Fruit fly (Drosophila melanogaster) whole organism, pupa: ENCODE data around the gene Sys1.

Source experiments
- CG10348 ChIP-seq: fragments of 200-800 bp; sonication (Bioruptor generic); IDR thresholded peaks from 2 replicates; pipeline ENCODE4 v1.3.6; 2022; ENCODE audit warnings: missing biosample characterization, missing genetic modification characterization
- CG12605 ChIP-seq: fragments of 200-800 bp; sonication (Bioruptor generic); IDR thresholded peaks from 2 replicates; pipeline ENCODE4 v1.3.6; 2022; ENCODE audit warnings: missing biosample characterization, missing genetic modification characterization
- CG13204 ChIP-seq: fragments of 200-800 bp; sonication (Bioruptor generic); optimal IDR thresholded peaks from 2 replicates; lab custom pipeline; 2018; ENCODE audit warnings: missing biosample characterization, mild to moderate bottlenecking, missing genetic modification characterization, moderate library complexity
- CG14655 ChIP-seq: fragments of 200-800 bp; sonication (Bioruptor generic); optimal IDR thresholded peaks from 3 replicates; lab custom pipeline; 2017; ENCODE audit warnings: mild to moderate bottlenecking, missing biosample characterization, missing genetic modification reagents, missing genetic modification characterization
- CG15710 ChIP-seq: fragments of 200-800 bp; sonication (Bioruptor generic); optimal IDR thresholded peaks from 2 replicates; lab custom pipeline; 2018; ENCODE audit warnings: missing biosample characterization, mild to moderate bottlenecking, missing genetic modification characterization, moderate library complexity
- CG17806 ChIP-seq: fragments of 200-800 bp; sonication (Bioruptor generic); optimal IDR thresholded peaks from 2 replicates; lab custom pipeline; 2018; ENCODE audit warnings: missing biosample characterization, mild to moderate bottlenecking, missing genetic modification characterization, moderate library complexity
- CG32121 ChIP-seq: fragments of 200-800 bp; sonication (Bioruptor generic); IDR thresholded peaks from 2 replicates; pipeline ENCODE4 v1.3.6; 2022; ENCODE audit warnings: missing biosample characterization, missing genetic modification characterization
- CG34367 ChIP-seq: fragments of 200-800 bp; sonication (Bioruptor generic); optimal IDR thresholded peaks from 2 replicates; lab custom pipeline; 2018; ENCODE audit warnings: missing biosample characterization, mild to moderate bottlenecking, missing genetic modification characterization
- CG4496 ChIP-seq: fragments of 200-800 bp; sonication (Bioruptor generic); IDR thresholded peaks from 3 replicates; pipeline ENCODE4 v1.3.6; 2022; ENCODE audit warnings: missing biosample characterization, missing genetic modification characterization
- CG8159 ChIP-seq: fragments of 200-800 bp; sonication (Bioruptor generic); optimal IDR thresholded peaks from 3 replicates; lab custom pipeline; 2018; ENCODE audit warnings: missing biosample characterization, mild to moderate bottlenecking, missing genetic modification characterization, moderate library complexity
- CG8301 ChIP-seq: fragments of 200-800 bp; sonication (Bioruptor generic); optimal IDR thresholded peaks from 2 replicates; lab custom pipeline; 2018; ENCODE audit warnings: missing biosample characterization, mild to moderate bottlenecking, missing genetic modification characterization
- CG9948 ChIP-seq: fragments of 200-800 bp; sonication (Bioruptor generic); optimal IDR thresholded peaks from 2 replicates; lab custom pipeline; 2018; ENCODE audit warnings: missing biosample characterization, mild to moderate bottlenecking, missing genetic modification characterization, moderate library complexity
- D1 ChIP-seq: fragments of 200-800 bp; sonication (Bioruptor generic); optimal IDR thresholded peaks from 2 replicates; lab custom pipeline; 2018; ENCODE audit warnings: missing biosample characterization, mild to moderate bottlenecking, missing genetic modification characterization, moderate library complexity
- EcR ChIP-seq: fragments of 200-800 bp; sonication (Bioruptor generic); optimal IDR thresholded peaks from 3 replicates; lab custom pipeline; 2019; ENCODE audit warnings: missing biosample characterization, missing genetic modification characterization, mild to moderate bottlenecking, moderate library complexity, missing genetic modification reagents
- Ets98B ChIP-seq: fragments of 200-800 bp; sonication (Bioruptor generic); IDR thresholded peaks from 2 replicates; pipeline ENCODE4 v1.3.6; 2022; ENCODE audit warnings: missing biosample characterization, missing genetic modification characterization
- Pif1A ChIP-seq: fragments of 200-800 bp; sonication (Bioruptor generic); optimal IDR thresholded peaks from 3 replicates; lab custom pipeline; 2016; ENCODE audit warnings: missing biosample characterization, missing genetic modification characterization
- Pif1B ChIP-seq: fragments of 200-800 bp; sonication (Bioruptor generic); optimal IDR thresholded peaks from 3 replicates; lab custom pipeline; 2016; ENCODE audit warnings: missing biosample characterization, missing genetic modification characterization
- Snoo ChIP-seq: fragments of 200-800 bp; sonication (Bioruptor generic); optimal IDR thresholded peaks from 3 replicates; lab custom pipeline; 2017; ENCODE audit warnings: missing biosample characterization, mild to moderate bottlenecking, missing genetic modification characterization, inconsistent platforms
- fd96Ca ChIP-seq: fragments of 200-800 bp; sonication (Bioruptor generic); IDR thresholded peaks from 3 replicates; pipeline ENCODE4 v1.3.6; 2022; ENCODE audit warnings: missing biosample characterization, missing genetic modification characterization
- gl ChIP-seq: fragments of 200-800 bp; sonication (Bioruptor generic); optimal IDR thresholded peaks from 2 replicates; lab custom pipeline; 2018; ENCODE audit warnings: missing biosample characterization, mild to moderate bottlenecking, missing genetic modification characterization
- rn ChIP-seq: fragments of 200-800 bp; sonication (Bioruptor generic); IDR thresholded peaks from 2 replicates; pipeline ENCODE4 v1.3.6; 2022; ENCODE audit warnings: missing biosample characterization, missing genetic modification characterization

Gene Sys1

dm6 chr3R:8670529-8671491, 18.2 kb downstream of the Sys1 start, which contains the start of gene p:
p (minus strand) TSS chr3R:8670684.
- TF ChIP-seq Pif1A (GFP tag; lab: Kevin White, UChicago) (peak; percentile 37), CG8159 (tag; lab: Kevin White, UChicago) (peak; percentile 58), EcR (no peak), D1 (tag; lab: Kevin White, UChicago) (peak; percentile 17), CG10348 (no peak), CG12605 (peak; percentile 50; the same call in 1 of the 2 replicates), CG8301 (tag; lab: Kevin White, UChicago) (peak; percentile 49), CG4496 (GFP tag; lab: Robert Waterston, UW) (peak; percentile 42; the same call in 1 of the 3 replicates), Snoo (no peak), CG34367 (tag; lab: Kevin White, UChicago) (peak; percentile 40), CG14655 (GFP tag; lab: Kevin White, UChicago) (peak; percentile 53), CG13204 (GFP tag; lab: Kevin White, UChicago) (no peak), gl (peak; percentile 20), rn (GFP tag; lab: Robert Waterston, UW) (no peak), Pif1B (GFP tag; lab: Kevin White, UChicago) (peak; percentile 16), fd96Ca (no peak), CG15710 (peak; percentile 46), Ets98B (GFP tag; lab: Robert Waterston, UW) (peak; percentile 56), CG9948 (peak; percentile 46), CG32121 (GFP tag; lab: Robert Waterston, UW) (no peak), CG17806 (tag; lab: Kevin White, UChicago) (peak; percentile 49)
- TF ChIP-seq, all 21 proteins: peak for 14

dm6 chr3R:8673803-8674234, 21.2 kb downstream of the Sys1 start, which contains the start of gene mRpL19:
mRpL19 (plus strand) TSS chr3R:8674109.
- no peak for TF ChIP-seq Snoo
- TF ChIP-seq CG12605, result no peak
- no peak for TF ChIP-seq fd96Ca
- TF ChIP-seq gl, result no peak
- no peak for TF ChIP-seq CG14655 (GFP tag; lab: Kevin White, UChicago)
- no peak for TF ChIP-seq CG8301 (tag; lab: Kevin White, UChicago)
- no peak for TF ChIP-seq EcR
- TF ChIP-seq D1 (tag; lab: Kevin White, UChicago), result no peak
- TF ChIP-seq CG17806 (tag; lab: Kevin White, UChicago), result peak; percentile 31
- no peak for TF ChIP-seq Ets98B (GFP tag; lab: Robert Waterston, UW)
- TF ChIP-seq CG34367 (tag; lab: Kevin White, UChicago), result no peak
- TF ChIP-seq CG15710, result peak; percentile 27
- TF ChIP-seq Pif1A (GFP tag; lab: Kevin White, UChicago), result no peak
- TF ChIP-seq CG10348, result no peak
- TF ChIP-seq rn (GFP tag; lab: Robert Waterston, UW), result no peak
- peak; percentile 34; the same call in 1 of the 2 replicates for TF ChIP-seq CG32121 (GFP tag; lab: Robert Waterston, UW)
- TF ChIP-seq CG4496 (GFP tag; lab: Robert Waterston, UW), result no peak
- no peak for TF ChIP-seq Pif1B (GFP tag; lab: Kevin White, UChicago)
- no peak for TF ChIP-seq CG13204 (GFP tag; lab: Kevin White, UChicago)
- TF ChIP-seq CG9948, result peak; percentile 16
- peak; percentile 25 for TF ChIP-seq CG8159 (tag; lab: Kevin White, UChicago)

dm6 chr3R:8676560-8677000, 24.0 kb downstream of the Sys1 start, which contains the start of the genes Unc50, CG11755 and CG8043:
Unc50 (minus strand) TSS chr3R:8676613.
CG11755 (plus strand) TSS chr3R:8676915.
CG8043 (plus strand) TSS chr3R:8676915.
- TF ChIP-seq gl, result no peak
- TF ChIP-seq D1 (tag; lab: Kevin White, UChicago), result no peak
- TF ChIP-seq CG15710, result peak; percentile 66
- no peak for TF ChIP-seq CG4496 (GFP tag; lab: Robert Waterston, UW)
- TF ChIP-seq CG17806 (tag; lab: Kevin White, UChicago), result no peak
- TF ChIP-seq Ets98B (GFP tag; lab: Robert Waterston, UW), result peak; percentile 51
- no peak for TF ChIP-seq CG12605
- TF ChIP-seq CG10348, result peak; percentile 27; the same call in 1 of the 2 replicates
- TF ChIP-seq Snoo, result peak; percentile 59
- peak; percentile 73 for TF ChIP-seq fd96Ca
- TF ChIP-seq CG34367 (tag; lab: Kevin White, UChicago), result peak; percentile 56
- no peak for TF ChIP-seq CG14655 (GFP tag; lab: Kevin White, UChicago)
- TF ChIP-seq CG13204 (GFP tag; lab: Kevin White, UChicago), result no peak
- peak; percentile 67 for TF ChIP-seq CG9948
- TF ChIP-seq CG32121 (GFP tag; lab: Robert Waterston, UW), result 0 out of 2 replicates have a peak, but pooled peaks have one; percentile 50
- no peak for TF ChIP-seq EcR
- peak; percentile 75 for TF ChIP-seq CG8159 (tag; lab: Kevin White, UChicago)
- peak; percentile 62 for TF ChIP-seq Pif1B (GFP tag; lab: Kevin White, UChicago)
- no peak for TF ChIP-seq CG8301 (tag; lab: Kevin White, UChicago)
- peak; percentile 34; the same call in 1 of the 2 replicates for TF ChIP-seq rn (GFP tag; lab: Robert Waterston, UW)
- no peak for TF ChIP-seq Pif1A (GFP tag; lab: Kevin White, UChicago)
- TF ChIP-seq, all 21 proteins: peak for 11

dm6 chr3R:8679934-8680333, 27.3 kb downstream of the Sys1 start, which contains the start of gene CG33325:
CG33325 (minus strand) TSS chr3R:8680034.
- no peak for TF ChIP-seq gl
- TF ChIP-seq, all 21 proteins: peak for 0

- TF ChIP-seq CG8159 (tag; lab: Kevin White, UChicago), result no peak
- TF ChIP-seq CG10348, result no peak
- no peak for TF ChIP-seq CG12605
- TF ChIP-seq rn (GFP tag; lab: Robert Waterston, UW), result no peak
- no peak for TF ChIP-seq CG9948
- no peak for TF ChIP-seq CG15710
- TF ChIP-seq CG13204 (GFP tag; lab: Kevin White, UChicago), result no peak
- TF ChIP-seq fd96Ca, result no peak
- no peak for TF ChIP-seq Pif1B (GFP tag; lab: Kevin White, UChicago)
- no peak for TF ChIP-seq gl
- TF ChIP-seq CG34367 (tag; lab: Kevin White, UChicago), result no peak
- no peak for TF ChIP-seq D1 (tag; lab: Kevin White, UChicago)
- no peak for TF ChIP-seq CG8301 (tag; lab: Kevin White, UChicago)
- TF ChIP-seq CG14655 (GFP tag; lab: Kevin White, UChicago), result no peak
- TF ChIP-seq Ets98B (GFP tag; lab: Robert Waterston, UW), result no peak
- no peak for TF ChIP-seq EcR
- no peak for TF ChIP-seq CG32121 (GFP tag; lab: Robert Waterston, UW)
- no peak for TF ChIP-seq CG4496 (GFP tag; lab: Robert Waterston, UW)
- TF ChIP-seq, all 21 proteins: peak for 0
Measured at dm6 chr3R:8680611-8681010, 28.0 kb downstream of the Sys1 start.
